Worm (Caenorhabditis elegans) whole organism, young adult: ENCODE data around the gene atg-16.2.

Experiments used
- F39B2.1 ChIP-seq: fragments of 200-800 bp; sonication (Bioruptor generic); IDR thresholded peaks from 2 replicates; pipeline ENCODE4 v1.3.6; 2022; ENCODE audit warnings: missing genetic modification reagents, missing genetic modification characterization, missing compliant biosample characterization
- K12H6.12 ChIP-seq: fragments of 200-800 bp; sonication (Bioruptor generic); optimal IDR thresholded peaks from 2 replicates; lab custom pipeline; 2018; ENCODE audit warnings: mild to moderate bottlenecking, missing genetic modification characterization, missing compliant biosample characterization
- T07F8.4 ChIP-seq: sonication (generic microtip); optimal IDR thresholded peaks from 2 replicates; lab custom pipeline; 2016; ENCODE audit warnings: mild to moderate bottlenecking, missing genetic modification characterization, moderate library complexity, missing compliant biosample characterization
- aptf-2 ChIP-seq: fragments of 200-800 bp; sonication (Bioruptor generic); conservative IDR thresholded peaks from 2 replicates; pipeline ENCODE4 v1.3.6; 2022; ENCODE audit warnings: missing genetic modification reagents, missing genetic modification characterization, missing compliant biosample characterization
- lin-40 ChIP-seq: sonication (generic microtip); optimal IDR thresholded peaks from 2 replicates; lab custom pipeline; 2016; ENCODE audit warnings: missing genetic modification characterization, mild to moderate bottlenecking, missing compliant biosample characterization, missing genotype, missing genetic modification reagents
- mxl-1 ChIP-seq: sonication (generic microtip); optimal IDR thresholded peaks from 2 replicates; lab custom pipeline; 2016; ENCODE audit warnings: missing genetic modification characterization, missing compliant biosample characterization
- nfya-1 ChIP-seq: sonication (generic microtip); optimal IDR thresholded peaks from 2 replicates; lab custom pipeline; 2017; ENCODE audit warnings: antibody characterized with exemption, missing compliant biosample characterization, missing genetic modification characterization, borderline replicate concordance; ENCODE audit not compliant: insufficient read depth
- rpc-1 ChIP-seq, 2 experiments: fragments of 150-350 bp in 1 of 2; sonication (generic microtip) in 1 of 2; optimal IDR thresholded peaks; 2 replicates each; lab custom pipeline; 2014 to 2018; ENCODE audit warnings: missing biosample characterization in 1 of 2, missing genetic modification characterization in 1 of 2, missing genetic modification reagents in 1 of 2, missing genotype in 1 of 2
- sea-2 ChIP-seq: fragments of 200-800 bp; sonication (Bioruptor generic); IDR thresholded peaks from 2 replicates; pipeline ENCODE4 v1.3.6; 2022; ENCODE audit warnings: missing genetic modification characterization, missing compliant biosample characterization
- snpc-1.3 ChIP-seq: sonication (generic microtip); optimal IDR thresholded peaks from 2 replicates; lab custom pipeline; 2017; ENCODE audit warnings: missing genetic modification characterization, mild to moderate bottlenecking, missing compliant biosample characterization, antibody characterized with exemption, moderate library complexity, missing genotype, missing genetic modification reagents; ENCODE audit not compliant: insufficient read depth
- snpc-4 ChIP-seq, 5 experiments: fragments of 150-350 bp in 1 of 5; sonication (generic microtip) in 4 of 5; optimal IDR thresholded peaks; 2 replicates each; lab custom pipeline; 2014 to 2018; ENCODE audit warnings: missing genetic modification characterization in 5 of 5, missing biosample characterization in 3 of 5, antibody characterized with exemption in 2 of 5, mild to moderate bottlenecking in 2 of 5, missing compliant biosample characterization in 2 of 5, missing genotype in 2 of 5, moderate library complexity in 2 of 5, missing genetic modification reagents in 1 of 5
- sptf-2 ChIP-seq: fragments of 200-800 bp; sonication (Bioruptor generic); optimal IDR thresholded peaks from 2 replicates; lab custom pipeline; 2018; ENCODE audit warnings: mild to moderate bottlenecking, missing genetic modification characterization, missing compliant biosample characterization
- tlf-1 ChIP-seq: fragments of 200-800 bp; sonication (Bioruptor generic); optimal IDR thresholded peaks from 2 replicates; lab custom pipeline; 2018; ENCODE audit warnings: mild to moderate bottlenecking, missing genetic modification characterization, missing compliant biosample characterization
- ztf-22 ChIP-seq: fragments of 200-800 bp; sonication (Bioruptor generic); optimal IDR thresholded peaks from 2 replicates; lab custom pipeline; 2018; ENCODE audit warnings: mild to moderate bottlenecking, missing genetic modification characterization, moderate library complexity, missing compliant biosample characterization

ce11 chrII:6484876-6485526 is 31.8 kb upstream of the atg-16.2 start, which contains the start of the genes lido-16 and plpp-1.2:
- no peak for TF ChIP-seq sptf-2
- no peak for TF ChIP-seq K12H6.12
- no peak for TF ChIP-seq ztf-22
- TF ChIP-seq lin-40 (tag; lab: Kevin White, UChicago): no peak
- no peak for TF ChIP-seq snpc-4 (GFP tag; optimal IDR thresholded peaks at IDR 0.05; lab: Kevin White, UChicago)
- no peak for TF ChIP-seq snpc-4 (tag; optimal IDR thresholded peaks at IDR 0.05; lab: Kevin White, UChicago)
- no peak for TF ChIP-seq aptf-2 (GFP tag; lab: Robert Waterston, UW)
- no peak for TF ChIP-seq sea-2 (GFP tag; lab: Robert Waterston, UW)
- TF ChIP-seq rpc-1 (optimal IDR thresholded peaks at IDR 0.05; lab: Kevin White, UChicago): no peak
- TF ChIP-seq rpc-1 (tag; optimal IDR thresholded peaks at IDR 0.05; lab: Kevin White, UChicago): no peak
- no peak for TF ChIP-seq mxl-1 (tag; lab: Kevin White, UChicago)
- TF ChIP-seq snpc-1.3 (tag; lab: Kevin White, UChicago): no peak
- no peak for TF ChIP-seq T07F8.4
- TF ChIP-seq tlf-1: no peak
- no peak for TF ChIP-seq F39B2.1 (GFP tag; lab: Robert Waterston, UW)
- no peak for TF ChIP-seq nfya-1 (tag; lab: Kevin White, UChicago)
